Worm (Caenorhabditis elegans): ENCODE data around the gene cdc-25.2.

DNA sequence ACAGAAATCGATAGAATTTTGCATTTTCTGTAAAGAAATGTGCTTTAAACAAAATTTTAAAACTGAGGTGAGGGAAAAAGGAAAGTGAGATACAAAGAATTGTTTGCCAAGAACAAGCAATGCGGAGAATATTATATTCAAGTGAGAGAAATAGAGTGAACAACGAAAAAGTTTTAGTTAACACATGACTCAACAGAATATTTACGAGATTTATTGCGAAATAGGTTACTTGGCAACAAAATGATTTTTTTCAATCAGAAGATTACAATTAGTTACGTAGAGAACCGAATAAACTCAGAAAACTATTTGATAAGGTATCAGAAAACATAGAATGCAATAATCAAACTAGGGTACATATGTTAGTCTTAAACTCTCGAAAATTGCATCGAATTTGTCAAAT is 54.6 kb downstream of the cdc-25.2 start, which contains the start of gene nhr-117:
- TF ChIP-seq Y79H2A.3 (GFP tag; conservative IDR thresholded peaks at IDR 0.05) (no peak), zim-3 (tag; optimal IDR thresholded peaks at IDR 0.05) (no peak)
